Fruit fly (Drosophila melanogaster): ENCODE results near the gene Cox10.

DNA sequence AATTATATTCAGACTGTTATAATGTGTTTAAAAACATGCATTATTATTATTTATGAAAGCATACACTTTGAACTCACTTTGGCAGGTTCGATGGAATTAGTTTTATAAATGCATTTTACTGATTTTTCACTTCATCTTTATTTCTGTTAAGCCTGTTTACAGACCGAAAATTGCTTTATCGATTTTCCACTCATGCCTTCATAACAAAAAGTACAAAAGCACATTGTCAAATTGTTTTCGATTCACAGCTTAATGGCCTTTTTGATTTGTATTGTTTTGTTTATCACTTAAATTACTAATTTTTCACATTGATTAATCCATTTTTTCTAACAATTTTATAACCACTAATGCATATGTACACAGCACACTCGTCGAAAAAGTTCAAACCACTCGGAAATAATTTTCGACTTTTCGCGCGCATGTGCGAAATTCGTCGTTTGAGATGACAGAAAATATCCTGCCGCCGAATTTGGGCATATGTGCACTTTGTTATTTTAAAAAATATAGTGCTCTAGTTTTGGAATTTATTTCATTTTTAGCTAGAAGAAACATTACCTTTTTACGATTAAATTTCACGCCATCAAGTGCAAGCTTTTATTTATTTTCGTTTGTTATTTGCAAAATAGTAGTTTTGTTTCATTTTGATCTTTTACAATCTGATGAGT, 42.5 kb downstream of the Cox10 start, which contains the start of gene rho-5:
- TF ChIP-seq usp (GFP tag; optimal IDR thresholded peaks at IDR 0.05) (no peak), psq (optimal IDR thresholded peaks at IDR 0.05) (no peak)
